Worm (Caenorhabditis elegans) whole organism, L1 larva: ENCODE results near the gene dgat-2.

Experiments used
- blmp-1 ChIP-seq: fragments of 150-350 bp; optimal IDR thresholded peaks from 2 replicates; lab custom pipeline; 2014; ENCODE audit warnings: missing biosample characterization, missing genetic modification characterization
- fkh-10 ChIP-seq: sonication (generic microtip); optimal IDR thresholded peaks from 2 replicates; lab custom pipeline; 2017; ENCODE audit warnings: missing biosample characterization, missing genetic modification reagents, missing genetic modification characterization
- hlh-4 ChIP-seq: sonication (generic microtip); optimal IDR thresholded peaks from 2 replicates; lab custom pipeline; 2016; ENCODE audit warnings: mild to moderate bottlenecking, missing genetic modification characterization, missing compliant biosample characterization
- lin-39 ChIP-seq: fragments of 150-350 bp; optimal IDR thresholded peaks from 2 replicates; lab custom pipeline; 2014; ENCODE audit warnings: missing biosample characterization, missing genetic modification reagents, missing genetic modification characterization
- lir-3 ChIP-seq: sonication (generic microtip); optimal IDR thresholded peaks from 2 replicates; lab custom pipeline; 2016; ENCODE audit warnings: mild to moderate bottlenecking, missing genetic modification characterization, moderate library complexity, missing compliant biosample characterization; ENCODE audit not compliant: poor library complexity
- nhr-237 ChIP-seq: fragments of 150-350 bp; optimal IDR thresholded peaks from 2 replicates; lab custom pipeline; 2014; ENCODE audit warnings: missing biosample characterization, missing genetic modification characterization
- pqm-1 ChIP-seq: sonication (generic microtip); optimal IDR thresholded peaks from 3 replicates; lab custom pipeline; 2017; ENCODE audit warnings: missing biosample characterization, missing genetic modification characterization
- ztf-11 ChIP-seq, 2 experiments: sonication (generic microtip); optimal IDR thresholded peaks; 2 replicates each; lab custom pipeline; 2016 to 2017; ENCODE audit warnings: missing genetic modification characterization in 2 of 2, missing biosample characterization in 1 of 2, missing compliant biosample characterization in 1 of 2
- ztf-4 ChIP-seq: fragments of 150-350 bp; optimal IDR thresholded peaks from 2 replicates; lab custom pipeline; 2014; ENCODE audit warnings: missing biosample characterization, missing genetic modification characterization

- no peak for TF ChIP-seq ztf-4
- TF ChIP-seq blmp-1 (tag; lab: Kevin White, UChicago), result no peak
- no peak for TF ChIP-seq pqm-1 (tag; lab: Kevin White, UChicago)
- no peak for TF ChIP-seq fkh-10 (GFP tag; lab: Kevin White, UChicago)
- TF ChIP-seq lin-39, result no peak
- no peak for TF ChIP-seq lir-3 (tag; lab: Kevin White, UChicago)
- no peak for TF ChIP-seq ztf-11 (tag; optimal IDR thresholded peaks at IDR 0.05; lab: Kevin White, UChicago)
- TF ChIP-seq hlh-4 (tag; lab: Kevin White, UChicago), result no peak
- TF ChIP-seq nhr-237 (tag; lab: Kevin White, UChicago), result no peak
These were observed 45.9 kb upstream of the dgat-2 start, which contains the start of gene Y6G8.14 for ce11 chrV:17614251-17614650.
